Worm (Caenorhabditis elegans) whole organism, late embryonic: ENCODE data around the gene F42A9.17.
A peak's percentile ranks its signal among the peaks of the same experiment; 100 is the strongest.

ENCODE experiments used
- C08G9.2 ChIP-seq: sonication (generic microtip); optimal IDR thresholded peaks from 2 replicates; lab custom pipeline; 2016; ENCODE audit warnings: mild to moderate bottlenecking, missing genetic modification characterization, moderate library complexity, missing compliant biosample characterization
- C38D4.7 ChIP-seq: fragments of 200-800 bp; sonication (Bioruptor generic); optimal IDR thresholded peaks from 2 replicates; lab custom pipeline; 2018; ENCODE audit warnings: mild to moderate bottlenecking, missing genetic modification characterization, moderate library complexity, missing compliant biosample characterization
- K09A11.1 ChIP-seq: sonication (generic microtip); optimal IDR thresholded peaks from 2 replicates; lab custom pipeline; 2017; ENCODE audit warnings: antibody characterized with exemption, mild to moderate bottlenecking, missing genetic modification characterization, missing compliant biosample characterization; ENCODE audit not compliant: insufficient read depth
- T23F11.4 ChIP-seq: fragments of 200-800 bp; sonication (Bioruptor generic); optimal IDR thresholded peaks from 2 replicates; lab custom pipeline; 2018; ENCODE audit warnings: mild to moderate bottlenecking, missing genetic modification characterization, missing compliant biosample characterization
- ahr-1 ChIP-seq: sonication (generic microtip); optimal IDR thresholded peaks from 2 replicates; lab custom pipeline; 2016; ENCODE audit warnings: missing genetic modification characterization, missing compliant biosample characterization
- ama-1 ChIP-seq: fragments of 150-350 bp; optimal IDR thresholded peaks from 2 replicates; lab custom pipeline; 2014
- ceh-18 ChIP-seq: sonication (generic microtip); optimal IDR thresholded peaks from 2 replicates; lab custom pipeline; 2016; ENCODE audit warnings: missing genetic modification characterization, missing compliant biosample characterization
- ceh-30 ChIP-seq: fragments of 150-350 bp; optimal IDR thresholded peaks from 2 replicates; lab custom pipeline; 2014; ENCODE audit warnings: missing biosample characterization, missing genetic modification characterization
- ceh-31 ChIP-seq: sonication (generic microtip); optimal IDR thresholded peaks from 2 replicates; lab custom pipeline; 2016; ENCODE audit warnings: missing genetic modification characterization, missing compliant biosample characterization
- ceh-34 ChIP-seq: sonication (generic microtip); optimal IDR thresholded peaks from 2 replicates; lab custom pipeline; 2016; ENCODE audit warnings: mild to moderate bottlenecking, missing genetic modification characterization, missing compliant biosample characterization
- ceh-48 ChIP-seq: sonication (generic microtip); optimal IDR thresholded peaks from 2 replicates; lab custom pipeline; 2016; ENCODE audit warnings: missing genetic modification characterization, inconsistent platforms, missing compliant biosample characterization
- ceh-9 ChIP-seq: sonication (generic microtip); optimal IDR thresholded peaks from 2 replicates; lab custom pipeline; 2016; ENCODE audit warnings: mild to moderate bottlenecking, missing genetic modification characterization, inconsistent platforms, missing compliant biosample characterization
- che-1 ChIP-seq: sonication (generic microtip); optimal IDR thresholded peaks from 2 replicates; lab custom pipeline; 2016; ENCODE audit warnings: mild to moderate bottlenecking, missing genetic modification characterization, missing compliant biosample characterization
- elt-2 ChIP-seq: sonication (generic microtip); optimal IDR thresholded peaks from 2 replicates; lab custom pipeline; 2016; ENCODE audit warnings: missing genetic modification reagents, missing genetic modification characterization, missing compliant biosample characterization
- ets-4 ChIP-seq: sonication (generic microtip); optimal IDR thresholded peaks from 2 replicates; lab custom pipeline; 2016; ENCODE audit warnings: missing genetic modification characterization, missing compliant biosample characterization
- eyg-1 ChIP-seq: sonication (generic microtip); optimal IDR thresholded peaks from 2 replicates; lab custom pipeline; 2016; ENCODE audit warnings: missing genotype, missing genetic modification characterization, missing compliant biosample characterization
- fax-1 ChIP-seq: sonication (generic microtip); optimal IDR thresholded peaks from 2 replicates; lab custom pipeline; 2016; ENCODE audit warnings: missing genotype, missing genetic modification characterization, missing compliant biosample characterization
- gmeb-2 ChIP-seq: sonication (generic microtip); optimal IDR thresholded peaks from 2 replicates; lab custom pipeline; 2016; ENCODE audit warnings: missing genetic modification characterization, inconsistent platforms, missing compliant biosample characterization
- hlh-15 ChIP-seq: sonication (generic microtip); optimal IDR thresholded peaks from 2 replicates; lab custom pipeline; 2016; ENCODE audit warnings: missing genetic modification characterization, missing compliant biosample characterization
- hlh-30 ChIP-seq: sonication (generic microtip); optimal IDR thresholded peaks from 2 replicates; lab custom pipeline; 2017; ENCODE audit warnings: antibody characterized with exemption, missing genetic modification characterization, missing compliant biosample characterization; ENCODE audit not compliant: insufficient read depth
- hlh-6 ChIP-seq: sonication (generic microtip); optimal IDR thresholded peaks from 2 replicates; lab custom pipeline; 2016; ENCODE audit warnings: missing genotype, missing genetic modification characterization, missing compliant biosample characterization
- lim-6 ChIP-seq: sonication (generic microtip); optimal IDR thresholded peaks from 2 replicates; lab custom pipeline; 2016; ENCODE audit warnings: missing genetic modification characterization, missing compliant biosample characterization
- madf-2 ChIP-seq: sonication (generic microtip); optimal IDR thresholded peaks from 2 replicates; lab custom pipeline; 2017; ENCODE audit warnings: missing genetic modification characterization, missing compliant biosample characterization
- mec-3 ChIP-seq: sonication (generic microtip); optimal IDR thresholded peaks from 2 replicates; lab custom pipeline; 2016; ENCODE audit warnings: borderline replicate concordance, missing genetic modification characterization, missing compliant biosample characterization
- nhr-11 ChIP-seq: fragments of 150-350 bp; optimal IDR thresholded peaks from 2 replicates; lab custom pipeline; 2014; ENCODE audit warnings: missing biosample characterization, missing genetic modification characterization
- pqm-1 ChIP-seq: sonication (generic microtip); optimal IDR thresholded peaks from 2 replicates; lab custom pipeline; 2016; ENCODE audit warnings: missing genetic modification characterization, missing compliant biosample characterization
- pros-1 ChIP-seq: fragments of 150-350 bp; optimal IDR thresholded peaks from 2 replicates; lab custom pipeline; 2014; ENCODE audit warnings: missing biosample characterization, missing genetic modification reagents, missing genetic modification characterization
- rnt-1 ChIP-seq: sonication (generic microtip); optimal IDR thresholded peaks from 2 replicates; lab custom pipeline; 2016; ENCODE audit warnings: missing genetic modification characterization, missing compliant biosample characterization
- sdc-2 ChIP-seq: sonication (generic microtip); optimal IDR thresholded peaks from 2 replicates; lab custom pipeline; 2016; ENCODE audit warnings: missing genotype, missing genetic modification characterization, missing compliant biosample characterization
- sox-2 ChIP-seq: fragments of 200-800 bp; sonication (Bioruptor generic); IDR thresholded peaks from 2 replicates; pipeline ENCODE4 v1.3.6; 2022; ENCODE audit warnings: missing genetic modification reagents, missing genetic modification characterization, missing compliant biosample characterization
- sox-4 ChIP-seq: sonication (generic microtip); optimal IDR thresholded peaks from 2 replicates; lab custom pipeline; 2017; ENCODE audit warnings: mild to moderate bottlenecking, missing genetic modification characterization, inconsistent platforms, missing compliant biosample characterization
- tbx-2 ChIP-seq: sonication (generic microtip); optimal IDR thresholded peaks from 2 replicates; lab custom pipeline; 2016; ENCODE audit warnings: missing genetic modification characterization, missing compliant biosample characterization
- tbx-7 ChIP-seq: sonication (generic microtip); optimal IDR thresholded peaks from 2 replicates; lab custom pipeline; 2016; ENCODE audit warnings: missing genotype, missing genetic modification characterization, missing compliant biosample characterization
- ttx-3 ChIP-seq: sonication (generic microtip); optimal IDR thresholded peaks from 2 replicates; lab custom pipeline; 2016; ENCODE audit warnings: missing genetic modification reagents, missing genetic modification characterization, missing compliant biosample characterization
- unc-3 ChIP-seq, 2 experiments: fragments of 200-800 bp in 1 of 2; sonication (Bioruptor generic) in 1 of 2; sonication (generic microtip) in 1 of 2; conservative IDR thresholded peaks in 1 of 2; optimal IDR thresholded peaks in 1 of 2; 2 replicates each; pipeline versions ENCODE4 v1.3.6 to Lab custom; 2016 to 2022; ENCODE audit warnings: missing compliant biosample characterization in 2 of 2, missing genetic modification characterization in 2 of 2, missing genetic modification reagents in 1 of 2
- unc-42 ChIP-seq: sonication (generic microtip); optimal IDR thresholded peaks from 2 replicates; lab custom pipeline; 2016; ENCODE audit warnings: missing genotype, missing genetic modification characterization, missing compliant biosample characterization
- unc-55 ChIP-seq: sonication (generic microtip); optimal IDR thresholded peaks from 2 replicates; lab custom pipeline; 2017; ENCODE audit warnings: missing biosample characterization, missing genetic modification reagents, missing genetic modification characterization

Gene F42A9.17

ce11 chrIV:8629609-8630052 is 17.9 kb upstream of the F42A9.17 start (continued):
- no peak for TF ChIP-seq sox-2 (GFP tag; lab: Robert Waterston, UW)
- TF ChIP-seq, all 69 proteins: peak for 9

DNA sequence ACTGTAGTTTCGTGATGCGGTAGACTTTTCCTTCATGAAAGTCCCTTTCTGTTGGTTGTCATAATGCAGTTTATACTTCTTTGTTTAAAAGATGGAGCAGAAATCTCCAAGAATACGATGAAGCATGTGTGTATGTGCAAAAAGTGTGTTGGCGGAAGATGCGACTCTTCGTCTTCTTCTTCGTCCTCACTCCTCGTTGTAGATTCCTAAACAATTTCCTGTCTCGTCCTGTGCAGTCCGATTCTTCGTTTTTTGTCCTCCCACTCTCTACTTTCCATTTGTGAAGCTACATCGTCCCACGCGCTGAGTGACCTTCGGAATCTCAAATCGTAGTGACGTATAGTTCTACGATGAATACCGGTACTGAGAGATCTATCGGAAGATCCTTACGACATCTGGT is 16.5 kb upstream of the F42A9.17 start:
- TF ChIP-seq K09A11.1 (tag; lab: Kevin White, UChicago) (no peak), hlh-15 (tag; lab: Kevin White, UChicago) (no peak), mec-3 (tag; lab: Kevin White, UChicago) (no peak), ceh-30 (tag; lab: Kevin White, UChicago) (no peak), ceh-9 (tag; lab: Kevin White, UChicago) (no peak), elt-2 (tag; lab: Kevin White, UChicago) (no peak)

DNA sequence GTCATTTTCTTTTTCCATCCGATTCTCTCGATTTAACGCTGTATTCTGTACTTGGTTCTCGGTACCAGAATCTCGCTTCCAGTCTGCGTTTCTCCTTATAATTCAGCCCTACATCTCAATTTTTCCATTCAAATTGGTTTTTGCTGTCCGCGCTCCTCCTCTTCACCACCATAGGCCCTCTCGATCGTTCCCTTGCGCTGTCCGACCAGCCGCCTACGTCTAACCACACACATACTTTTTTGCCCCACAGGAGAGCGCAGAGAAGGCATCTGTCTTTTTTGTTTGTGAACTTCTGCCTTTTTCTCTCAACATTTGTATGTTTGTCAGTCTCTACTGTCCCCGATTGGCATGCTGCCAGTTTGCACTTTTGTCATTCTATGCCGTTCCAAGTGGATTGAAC is 15.6 kb upstream of the F42A9.17 start, which contains the start of gene F42A9.11:
TSS of gene F42A9.11 (plus strand) at position 310 of the 400 bp plus-strand sequence.
- TF ChIP-seq ttx-3 (no peak), C38D4.7 (GFP tag; lab: Kevin White, UChicago) (no peak), C08G9.2 (tag; lab: Kevin White, UChicago) (peak; percentile 17), hlh-30 (tag; lab: Kevin White, UChicago) (no peak), unc-55 (no peak), pros-1 (peak; percentile 14), ceh-34 (tag; lab: Kevin White, UChicago) (no peak), T23F11.4 (no peak), eyg-1 (tag; lab: Kevin White, UChicago) (no peak), tbx-2 (tag; lab: Kevin White, UChicago) (peak; percentile 8), nhr-11 (no peak), sox-4 (tag; lab: Kevin White, UChicago) (no peak), che-1 (tag; lab: Kevin White, UChicago) (no peak), ceh-31 (peak; percentile 37), ama-1 (lab: Kevin White, UChicago) (no peak), hlh-6 (tag; lab: Kevin White, UChicago) (peak; percentile 53), sdc-2 (tag; lab: Kevin White, UChicago) (peak; percentile 38), ets-4 (tag; lab: Kevin White, UChicago) (no peak), ahr-1 (tag; lab: Kevin White, UChicago) (no peak), lim-6 (tag; lab: Kevin White, UChicago) (no peak), unc-3 (GFP tag; conservative IDR thresholded peaks at IDR 0.05; lab: Robert Waterston, UW) (no peak), unc-3 (tag; optimal IDR thresholded peaks at IDR 0.05; lab: Kevin White, UChicago) (no peak), ceh-18 (tag; lab: Kevin White, UChicago) (peak; percentile 4), tbx-7 (tag; lab: Kevin White, UChicago) (no peak)

DNA sequence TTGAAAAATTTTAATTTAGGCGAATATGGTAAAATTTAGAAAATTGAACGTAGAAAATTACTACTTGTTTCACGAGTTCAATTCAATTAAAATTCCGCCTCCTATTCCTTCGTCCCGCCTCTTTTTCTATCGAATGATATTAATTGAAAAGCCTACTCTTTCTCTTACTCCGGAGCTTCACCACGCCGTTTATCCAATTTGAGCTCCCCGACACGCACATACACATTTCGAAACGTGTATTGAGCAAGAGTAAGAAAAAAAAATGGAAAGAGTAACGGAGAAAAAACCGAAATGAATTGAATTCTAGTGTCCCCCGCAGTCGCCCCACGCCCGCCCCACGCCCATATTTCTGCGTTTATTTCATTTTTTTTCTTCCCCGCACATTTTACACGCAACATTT is 14.6 kb upstream of the F42A9.17 start:
- TF ChIP-seq ama-1 (lab: Kevin White, UChicago) (no peak), unc-42 (tag; lab: Kevin White, UChicago) (peak; percentile 77), unc-3 (GFP tag; conservative IDR thresholded peaks at IDR 0.05; lab: Robert Waterston, UW) (no peak), unc-3 (tag; optimal IDR thresholded peaks at IDR 0.05; lab: Kevin White, UChicago) (no peak)

ce11 chrIV:8625730-8626129 is 14.0 kb upstream of the F42A9.17 start:
- TF ChIP-seq ceh-48 (no peak), rnt-1 (tag; lab: Kevin White, UChicago) (no peak), hlh-6 (tag; lab: Kevin White, UChicago) (no peak), lim-6 (tag; lab: Kevin White, UChicago) (no peak), fax-1 (tag; lab: Kevin White, UChicago) (no peak), madf-2 (tag; lab: Kevin White, UChicago) (no peak), che-1 (tag; lab: Kevin White, UChicago) (no peak), pqm-1 (tag; lab: Kevin White, UChicago) (no peak), gmeb-2 (tag; lab: Kevin White, UChicago) (no peak)
